Worm (Caenorhabditis elegans) whole organism, L3 larva: ENCODE data around the gene ins-13.

Experiments
- R02D3.7 ChIP-seq: fragments of 150-350 bp; optimal IDR thresholded peaks from 2 replicates; lab custom pipeline; 2014; ENCODE audit warnings: missing biosample characterization, missing genetic modification characterization
- fkh-10 ChIP-seq: sonication (generic microtip); optimal IDR thresholded peaks from 2 replicates; lab custom pipeline; 2017; ENCODE audit warnings: missing biosample characterization, missing genetic modification reagents, missing genetic modification characterization
- fos-1 ChIP-seq: fragments of 150-350 bp; optimal IDR thresholded peaks from 2 replicates; lab custom pipeline; 2014; ENCODE audit warnings: missing biosample characterization, missing genetic modification characterization
- lin-15B ChIP-seq: fragments of 150-350 bp; optimal IDR thresholded peaks from 2 replicates; lab custom pipeline; 2014; ENCODE audit warnings: missing biosample characterization, missing genetic modification characterization
- nhr-11 ChIP-seq: fragments of 150-350 bp; optimal IDR thresholded peaks from 2 replicates; lab custom pipeline; 2014; ENCODE audit warnings: missing biosample characterization, missing genetic modification characterization
- tbx-2 ChIP-seq: sonication (generic microtip); optimal IDR thresholded peaks from 2 replicates; lab custom pipeline; 2016; ENCODE audit warnings: mild to moderate bottlenecking, missing genetic modification characterization, missing compliant biosample characterization
- unc-39 ChIP-seq: sonication (generic microtip); optimal IDR thresholded peaks from 4 replicates; lab custom pipeline; 2017; ENCODE audit warnings: missing biosample characterization, missing genetic modification characterization

DNA sequence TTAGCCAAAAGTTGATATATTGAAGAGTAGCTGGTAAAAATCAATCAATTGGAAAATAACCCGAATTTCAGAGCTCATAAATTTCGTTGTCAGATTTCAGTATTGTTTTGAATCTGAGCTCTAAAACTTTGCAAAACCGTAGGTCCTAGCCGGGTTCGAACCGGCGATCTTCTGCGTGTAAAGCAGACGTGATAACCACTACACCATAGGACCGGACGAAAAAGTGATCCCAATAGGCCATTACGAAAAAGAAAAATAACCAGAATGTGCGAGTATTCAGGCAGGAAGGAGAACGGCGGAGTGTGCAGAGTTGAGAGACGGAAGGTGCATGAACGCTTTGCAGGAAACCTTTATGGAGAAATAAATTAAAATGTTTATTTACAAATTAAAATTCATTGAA is 32.4 kb upstream of the ins-13 start:
- TF ChIP-seq nhr-11 (tag; lab: Kevin White, UChicago) (no peak), fos-1 (no peak), tbx-2 (tag; lab: Kevin White, UChicago) (no peak), lin-15B (no peak), fkh-10 (GFP tag; lab: Kevin White, UChicago) (no peak), unc-39 (tag; lab: Kevin White, UChicago) (no peak), R02D3.7 (tag; lab: Kevin White, UChicago) (no peak)
